Worm (Caenorhabditis elegans) whole organism, L4/young adult: ENCODE data around the gene Y43F8B.24.

Experiments
- W03F9.2 ChIP-seq: fragments of 150-350 bp; optimal IDR thresholded peaks from 2 replicates; lab custom pipeline; 2014; ENCODE audit warnings: missing biosample characterization, missing genetic modification characterization
- dao-5 ChIP-seq: sonication (generic microtip); optimal IDR thresholded peaks from 2 replicates; lab custom pipeline; 2016; ENCODE audit warnings: missing genotype, missing genetic modification characterization, moderate library complexity, missing compliant biosample characterization
- him-1 ChIP-seq: sonication (generic microtip); optimal IDR thresholded peaks from 2 replicates; lab custom pipeline; 2016; ENCODE audit warnings: missing genotype, missing genetic modification reagents, missing genetic modification characterization, missing compliant biosample characterization

- no peak for TF ChIP-seq him-1 (tag; lab: Kevin White, UChicago)
- no peak for TF ChIP-seq dao-5 (tag; lab: Kevin White, UChicago)
- no peak for TF ChIP-seq W03F9.2 (tag; lab: Kevin White, UChicago)
Measured at ce11 chrV:19477302-19477701, 20.1 kb downstream of the Y43F8B.24 start.
